Worm (Caenorhabditis elegans): ENCODE results near the gene nspc-15.

nspc-15 gene

DNA sequence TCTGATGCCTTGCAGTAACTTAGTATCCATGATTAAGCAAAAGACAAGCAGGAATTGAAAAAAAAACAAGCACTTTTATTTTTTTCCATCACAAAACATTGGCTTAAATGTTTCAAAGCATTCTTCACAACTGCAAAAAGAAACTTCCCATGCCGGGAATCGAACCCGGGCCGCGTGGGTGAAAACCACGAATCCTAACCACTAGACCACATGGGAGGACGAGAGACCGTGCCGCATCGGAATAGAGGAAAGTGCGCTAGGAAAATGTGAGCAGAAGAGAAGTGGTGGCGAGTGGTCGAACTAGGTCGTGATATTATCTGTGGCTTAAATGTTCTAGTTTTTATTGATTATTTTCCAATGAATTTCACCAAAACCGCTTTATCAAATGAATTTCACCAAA, 7.0 kb downstream of the nspc-15 start (continued):
- TF ChIP-seq rnt-1 (tag; optimal IDR thresholded peaks at IDR 0.05) (peak; percentile 74), mep-1 (tag; optimal IDR thresholded peaks at IDR 0.05) (peak; percentile 57), lsy-2 (tag; optimal IDR thresholded peaks at IDR 0.05) (no peak), ceh-90 (tag; optimal IDR thresholded peaks at IDR 0.05) (no peak), pax-3 (tag; optimal IDR thresholded peaks at IDR 0.05) (no peak), nhr-90 (tag; optimal IDR thresholded peaks at IDR 0.05; ENCODE audit: poor library complexity) (peak; percentile 17), ztf-4 (tag; optimal IDR thresholded peaks at IDR 0.05) (no peak), sptf-1 (tag; optimal IDR thresholded peaks at IDR 0.05) (no peak), ceh-63 (GFP tag; optimal IDR thresholded peaks at IDR 0.05) (no peak), dsc-1 (tag; optimal IDR thresholded peaks at IDR 0.05) (peak; percentile 53), swsn-7 (tag; optimal IDR thresholded peaks at IDR 0.05) (peak; percentile 24), unc-130 (tag; optimal IDR thresholded peaks at IDR 0.05) (peak; percentile 29)

DNA sequence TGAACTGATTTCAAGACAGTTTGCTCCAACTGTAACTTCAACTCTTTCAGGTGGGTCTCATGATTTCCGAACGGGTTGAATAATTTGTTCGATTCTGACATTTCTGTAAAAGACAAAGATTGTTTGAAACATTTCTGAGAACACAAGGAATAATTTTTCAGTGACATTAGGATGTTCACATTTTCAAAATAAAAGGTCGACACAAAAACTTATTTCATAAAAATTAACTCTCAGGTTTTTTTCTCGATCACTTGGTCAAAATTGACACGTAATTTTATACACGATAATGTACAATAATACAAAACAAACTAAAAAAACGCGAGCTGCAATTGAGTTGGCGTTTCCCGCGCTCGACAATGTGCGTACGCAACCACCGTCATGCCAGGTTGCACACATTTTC, 10.8 kb downstream of the nspc-15 start, which contains the start of gene rif-1.2:
rif-1.2 (minus strand) TSS at position 101 of the 400 bp plus-strand sequence.
- TF ChIP-seq ces-1 (GFP tag; optimal IDR thresholded peaks at IDR 0.05) = no peak
- no peak for TF ChIP-seq lin-14 (GFP tag; optimal IDR thresholded peaks at IDR 0.05)
- no peak for TF ChIP-seq skn-1 (tag; optimal IDR thresholded peaks at IDR 0.05)
- TF ChIP-seq ceh-63 (GFP tag; optimal IDR thresholded peaks at IDR 0.05) = no peak
- no peak for TF ChIP-seq mdl-1 (tag; optimal IDR thresholded peaks at IDR 0.05)
- TF ChIP-seq isw-1 (GFP tag; IDR thresholded peaks at IDR 0.05) = no peak

ce11 chrX:12375783-12376182, 15.2 kb downstream of the nspc-15 start:
- TF ChIP-seq mep-1 (tag; optimal IDR thresholded peaks at IDR 0.05) = no peak
- TF ChIP-seq efl-1 (optimal IDR thresholded peaks at IDR 0.05) = no peak
- TF ChIP-seq efl-1 (GFP tag; optimal IDR thresholded peaks at IDR 0.05 in 1 of 2) = no peak
- TF ChIP-seq lin-15B (tag; optimal IDR thresholded peaks at IDR 0.05) = no peak
- TF ChIP-seq hlh-4 (tag; optimal IDR thresholded peaks at IDR 0.05) = no peak
- TF ChIP-seq lir-3 (tag; optimal IDR thresholded peaks at IDR 0.05; ENCODE audit: poor library complexity) = no peak
- no peak for TF ChIP-seq ceh-63 (GFP tag; optimal IDR thresholded peaks at IDR 0.05)
- no peak for TF ChIP-seq zag-1 (tag; optimal IDR thresholded peaks at IDR 0.05)

DNA sequence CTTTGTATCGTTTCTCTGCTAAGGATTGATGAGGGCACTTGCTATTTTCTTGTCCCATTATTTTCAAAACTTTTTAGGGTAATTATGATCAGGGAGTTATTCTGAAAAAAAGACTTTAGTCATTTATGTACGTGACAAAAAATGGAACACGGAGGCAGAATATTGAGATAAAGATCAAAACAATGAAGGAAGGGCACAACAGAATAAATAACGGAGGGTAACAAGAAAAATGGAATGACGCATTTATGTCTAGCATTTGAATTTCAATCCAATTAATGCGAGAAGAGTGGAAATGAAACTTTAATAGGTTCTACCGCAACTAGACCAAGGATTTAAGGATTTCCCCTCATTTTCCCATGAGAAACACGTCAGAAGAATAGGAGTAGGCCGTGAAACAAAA, 17.7 kb downstream of the nspc-15 start, which contains the start of gene glb-13:
glb-13 (minus strand) TSS at position 101 of the 400 bp plus-strand sequence.
- no peak for TF ChIP-seq grh-1 (GFP tag; IDR thresholded peaks at IDR 0.05)
- no peak for TF ChIP-seq nhr-85 (tag)
- no peak for TF ChIP-seq hlh-4 (tag; optimal IDR thresholded peaks at IDR 0.05)
- no peak for TF ChIP-seq dsc-1 (tag; optimal IDR thresholded peaks at IDR 0.05)
- TF ChIP-seq mdl-1 (tag; optimal IDR thresholded peaks at IDR 0.05) = no peak
- TF ChIP-seq egl-13 (tag; optimal IDR thresholded peaks at IDR 0.05) = no peak
- TF ChIP-seq snu-23 (GFP tag; optimal IDR thresholded peaks at IDR 0.05) = no peak

DNA sequence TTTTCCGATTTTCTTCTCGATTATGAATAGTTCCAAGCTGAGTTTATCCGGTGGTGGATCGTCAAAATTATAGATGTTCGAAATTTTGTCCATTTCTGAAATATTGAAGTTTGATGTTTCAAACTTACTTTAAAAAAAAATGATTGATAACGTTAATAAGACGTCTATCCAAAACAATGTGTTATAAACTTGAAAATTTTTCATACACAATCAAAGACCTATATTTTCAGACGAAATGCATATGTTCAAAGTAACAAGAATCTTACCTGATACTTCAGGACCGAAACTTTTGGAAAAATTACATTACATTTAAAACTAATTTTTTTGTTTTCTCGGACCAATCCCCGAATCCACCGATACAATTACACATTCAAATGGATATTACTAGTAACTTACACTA, 30.8 kb downstream of the nspc-15 start, which contains the start of gene nekl-3:
nekl-3 (minus strand) TSS at position 101 of the 400 bp plus-strand sequence.
- TF ChIP-seq nhr-71 (tag; optimal IDR thresholded peaks at IDR 0.05) (no peak), Y116A8C.19 (tag; optimal IDR thresholded peaks at IDR 0.05; ENCODE audit: borderline replicate concordance) (no peak), aly-2 (tag; optimal IDR thresholded peaks at IDR 0.05) (no peak), alr-1 (tag; optimal IDR thresholded peaks at IDR 0.05; ENCODE audit: borderline replicate concordance) (no peak), ceh-82 (tag; optimal IDR thresholded peaks at IDR 0.05) (no peak)

- TF ChIP-seq dsc-1 (tag; optimal IDR thresholded peaks at IDR 0.05) (peak; percentile 97), nhr-77 (tag; optimal IDR thresholded peaks at IDR 0.05) (peak; percentile 86), blmp-1 (tag; optimal IDR thresholded peaks at IDR 0.05) (peak; percentile 86), C16A3.4 (tag; optimal IDR thresholded peaks at IDR 0.05) (peak; percentile 98), nhr-11 (tag; optimal IDR thresholded peaks at IDR 0.05) (peak; percentile 73), snpc-4 (tag; optimal IDR thresholded peaks at IDR 0.05) (peak; percentile 85), isw-1 (GFP tag; IDR thresholded peaks at IDR 0.05) (peak; percentile 80), C34B4.2 (tag; optimal IDR thresholded peaks at IDR 0.05) (no peak), egl-13 (tag; optimal IDR thresholded peaks at IDR 0.05) (peak; percentile 91), ztf-11 (tag; optimal IDR thresholded peaks at IDR 0.05) (peak in 1 of 2 experiments; percentile 85), nhr-85 (tag) (peak; percentile 95), mdl-1 (tag; optimal IDR thresholded peaks at IDR 0.05) (peak in 1 of 2 experiments; percentile 94), mep-1 (tag; optimal IDR thresholded peaks at IDR 0.05) (peak; percentile 99), Y116A8C.19 (tag; optimal IDR thresholded peaks at IDR 0.05; ENCODE audit: borderline replicate concordance) (peak; percentile 9), nhr-76 (tag; optimal IDR thresholded peaks at IDR 0.05) (no peak), ztf-4 (tag; optimal IDR thresholded peaks at IDR 0.05) (peak; percentile 95), xbp-1 (tag; optimal IDR thresholded peaks at IDR 0.05) (peak; percentile 93), ama-1 (optimal IDR thresholded peaks at IDR 0.05) (no peak), ceh-88 (GFP tag; IDR thresholded peaks at IDR 0.05) (peak; percentile 66), lir-3 (tag; optimal IDR thresholded peaks at IDR 0.05; ENCODE audit: poor library complexity) (peak; percentile 77)
Measured at ce11 chrX:12393786-12394308, 33.3 kb downstream of the nspc-15 start, which contains the start of gene F17E5.2. Gene F17E5.2 (plus strand): TSS chrX:12394258.
